Fruit fly (Drosophila melanogaster) whole organism, embryonic: Measurements from ENCODE around the gene CG42685.
A peak's percentile ranks its signal among the peaks of the same experiment; 100 is the strongest.

Experiments
- Abd-B ChIP-seq: fragments of 200-800 bp; sonication (Bioruptor generic); optimal IDR thresholded peaks from 2 replicates; lab custom pipeline; 2018; ENCODE audit warnings: missing biosample characterization, mild to moderate bottlenecking, missing genetic modification characterization, moderate library complexity
- Aef1 ChIP-seq: fragments of 200-800 bp; sonication (Bioruptor generic); IDR thresholded peaks from 3 replicates; pipeline ENCODE4 v1.3.6; 2022; ENCODE audit warnings: missing biosample characterization, missing genetic modification characterization
- Atf-2 ChIP-seq: fragments of 200-800 bp; sonication (Bioruptor generic); optimal IDR thresholded peaks from 2 replicates; lab custom pipeline; 2016; ENCODE audit warnings: missing biosample characterization, missing genetic modification characterization
- C15 ChIP-seq: fragments of 200-800 bp; sonication (Bioruptor generic); IDR thresholded peaks from 3 replicates; pipeline ENCODE4 v1.3.6; 2022; ENCODE audit warnings: missing biosample characterization, missing genetic modification characterization
- CG10274 ChIP-seq: fragments of 200-800 bp; sonication (Bioruptor generic); optimal IDR thresholded peaks from 3 replicates; lab custom pipeline; 2017; ENCODE audit warnings: missing biosample characterization, mild to moderate bottlenecking, missing genetic modification characterization
- CG11093 ChIP-seq: fragments of 200-800 bp; sonication (Bioruptor generic); IDR thresholded peaks from 3 replicates; pipeline ENCODE4 v1.3.6; 2022; ENCODE audit warnings: missing biosample characterization, missing genetic modification characterization
- CG1233 ChIP-seq: fragments of 200-800 bp; sonication (Bioruptor generic); optimal IDR thresholded peaks from 4 replicates; lab custom pipeline; 2018; ENCODE audit warnings: missing biosample characterization, mild to moderate bottlenecking, missing genetic modification characterization
- CG12659 ChIP-seq: fragments of 200-800 bp; sonication (Bioruptor generic); optimal IDR thresholded peaks from 3 replicates; lab custom pipeline; 2017; ENCODE audit warnings: mild to moderate bottlenecking, missing biosample characterization, missing genetic modification reagents, missing genetic modification characterization
- CG13287 ChIP-seq: fragments of 200-800 bp; sonication (Bioruptor generic); IDR thresholded peaks from 2 replicates; pipeline ENCODE4 v1.3.6; 2022; ENCODE audit warnings: missing biosample characterization, missing genetic modification characterization; ENCODE audit not compliant: partially characterized antibody
- CG14965 ChIP-seq: fragments of 200-800 bp; sonication (Bioruptor generic); optimal IDR thresholded peaks from 2 replicates; lab custom pipeline; 2016; ENCODE audit warnings: missing biosample characterization, missing genetic modification characterization, borderline replicate concordance
- CG15601 ChIP-seq: fragments of 200-800 bp; sonication (Bioruptor generic); optimal IDR thresholded peaks from 3 replicates; lab custom pipeline; 2019; ENCODE audit warnings: missing biosample characterization, mild to moderate bottlenecking, missing genetic modification characterization, moderate library complexity
- CG17385 ChIP-seq: fragments of 200-800 bp; sonication (Bioruptor generic); optimal IDR thresholded peaks from 3 replicates; lab custom pipeline; 2018; ENCODE audit warnings: missing biosample characterization, mild to moderate bottlenecking, missing genetic modification characterization
- CG31365 ChIP-seq: fragments of 200-800 bp; sonication (Bioruptor generic); optimal IDR thresholded peaks from 2 replicates; lab custom pipeline; 2018; ENCODE audit warnings: missing biosample characterization, mild to moderate bottlenecking, missing genetic modification characterization
- CG33557 ChIP-seq: fragments of 200-800 bp; sonication (Bioruptor generic); optimal IDR thresholded peaks from 2 replicates; lab custom pipeline; 2019; ENCODE audit warnings: missing biosample characterization, mild to moderate bottlenecking, missing genetic modification characterization, moderate library complexity
- CG42726 ChIP-seq: fragments of 200-800 bp; sonication (Bioruptor generic); IDR thresholded peaks from 2 replicates; pipeline ENCODE4 v1.3.6; 2022; ENCODE audit warnings: missing biosample characterization, missing genetic modification characterization; ENCODE audit not compliant: partially characterized antibody
- CG4617 ChIP-seq: fragments of 200-800 bp; sonication (Bioruptor generic); optimal IDR thresholded peaks from 3 replicates; lab custom pipeline; 2016; ENCODE audit warnings: missing biosample characterization, missing genetic modification characterization, borderline replicate concordance
- CG5245 ChIP-seq: fragments of 200-800 bp; sonication (Bioruptor generic); optimal IDR thresholded peaks from 3 replicates; lab custom pipeline; 2016; ENCODE audit warnings: missing biosample characterization, missing genetic modification characterization
- CG6683 ChIP-seq: fragments of 200-800 bp; sonication (Bioruptor generic); optimal IDR thresholded peaks from 2 replicates; lab custom pipeline; 2017; ENCODE audit warnings: missing biosample characterization, mild to moderate bottlenecking, missing genetic modification characterization, missing genetic modification reagents
- CG7786 ChIP-seq: fragments of 200-800 bp; sonication (Bioruptor generic); optimal IDR thresholded peaks from 2 replicates; lab custom pipeline; 2016; ENCODE audit warnings: missing biosample characterization, missing genetic modification characterization
- CG9932 ChIP-seq: fragments of 200-800 bp; sonication (Bioruptor generic); IDR thresholded peaks from 2 replicates; pipeline ENCODE4 v1.3.6; 2022; ENCODE audit warnings: missing biosample characterization, missing genetic modification characterization
- Camta ChIP-seq: fragments of 200-800 bp; sonication (Bioruptor generic); optimal IDR thresholded peaks from 2 replicates; lab custom pipeline; 2016; ENCODE audit warnings: missing biosample characterization, missing genetic modification characterization
- Eip74EF ChIP-seq, 2 experiments: fragments of 200-800 bp in 1 of 2; fragments of >200 bp in 1 of 2; sonication (Bioruptor generic) in 1 of 2; optimal IDR thresholded peaks; 2 replicates each; lab custom pipeline; 2017 to 2019; ENCODE audit warnings: missing biosample characterization in 2 of 2, missing genetic modification characterization in 2 of 2, mild to moderate bottlenecking in 1 of 2, moderate library complexity in 1 of 2
- Gug ChIP-seq: fragments of 200-800 bp; sonication (Bioruptor generic); IDR thresholded peaks from 4 replicates; pipeline ENCODE4 v1.3.6; 2022; ENCODE audit warnings: missing biosample characterization, missing genetic modification characterization
- Jarid2 ChIP-seq: fragments of 200-800 bp; sonication (Bioruptor generic); optimal IDR thresholded peaks from 3 replicates; lab custom pipeline; 2017; ENCODE audit warnings: mild to moderate bottlenecking, missing biosample characterization, missing genetic modification reagents, missing genetic modification characterization
- Lhr ChIP-seq: fragments of 200-800 bp; sonication (Bioruptor generic); optimal IDR thresholded peaks from 3 replicates; lab custom pipeline; 2017; ENCODE audit warnings: mild to moderate bottlenecking, missing biosample characterization, missing genetic modification reagents, missing genetic modification characterization
- NC2β ChIP-seq: fragments of 200-800 bp; sonication (Bioruptor generic); optimal IDR thresholded peaks from 2 replicates; lab custom pipeline; 2016; ENCODE audit warnings: missing biosample characterization, missing genetic modification characterization
- NK7.1 ChIP-seq: fragments of 200-800 bp; sonication (Bioruptor generic); optimal IDR thresholded peaks from 3 replicates; lab custom pipeline; 2016; ENCODE audit warnings: missing biosample characterization, missing genetic modification characterization
- Poxn ChIP-seq: fragments of 200-800 bp; sonication (Bioruptor generic); IDR thresholded peaks from 2 replicates; pipeline ENCODE4 v1.3.6; 2022; ENCODE audit warnings: missing biosample characterization, missing genetic modification characterization
- Six4 ChIP-seq: fragments of 200-800 bp; sonication (Bioruptor generic); optimal IDR thresholded peaks from 2 replicates; lab custom pipeline; 2016; ENCODE audit warnings: missing biosample characterization, missing genetic modification characterization
- Sox100B ChIP-seq: fragments of 200-800 bp; sonication (Bioruptor generic); optimal IDR thresholded peaks from 3 replicates; lab custom pipeline; 2018; ENCODE audit warnings: missing biosample characterization, mild to moderate bottlenecking, missing genetic modification characterization
- Spps ChIP-seq: fragments of 200-800 bp; sonication (Bioruptor generic); optimal IDR thresholded peaks from 2 replicates; lab custom pipeline; 2018; ENCODE audit warnings: missing biosample characterization, mild to moderate bottlenecking, missing genetic modification characterization
- aop ChIP-seq: fragments of 200-800 bp; sonication (Bioruptor generic); IDR thresholded peaks from 2 replicates; pipeline ENCODE4 v1.3.6; 2022; ENCODE audit warnings: missing biosample characterization, missing genetic modification characterization
- ara ChIP-seq: fragments of 200-800 bp; sonication (Bioruptor generic); IDR thresholded peaks from 2 replicates; pipeline ENCODE4 v1.3.6; 2022; ENCODE audit warnings: missing biosample characterization, missing genetic modification characterization
- ase ChIP-seq: fragments of 200-800 bp; sonication (Bioruptor generic); IDR thresholded peaks from 3 replicates; pipeline ENCODE4 v1.3.6; 2022; ENCODE audit warnings: missing biosample characterization, missing genetic modification characterization
- ato ChIP-seq: fragments of 200-800 bp; sonication (Bioruptor generic); IDR thresholded peaks from 2 replicates; pipeline ENCODE4 v1.3.6; 2022; ENCODE audit warnings: missing biosample characterization, missing genetic modification characterization; ENCODE audit not compliant: partially characterized antibody
- chm ChIP-seq: fragments of 200-800 bp; sonication (Bioruptor generic); IDR thresholded peaks from 2 replicates; pipeline ENCODE4 v1.3.6; 2022; ENCODE audit warnings: missing biosample characterization, missing genetic modification characterization
- eve ChIP-seq, 2 experiments: fragments of >200 bp; optimal IDR thresholded peaks; 2 replicates each; lab custom pipeline; 2017; ENCODE audit warnings: missing biosample characterization in 2 of 2, missing genetic modification characterization in 2 of 2
- gcm2 ChIP-seq: fragments of 200-800 bp; sonication (Bioruptor generic); optimal IDR thresholded peaks from 2 replicates; lab custom pipeline; 2016; ENCODE audit warnings: missing biosample characterization, missing genetic modification characterization
- ind ChIP-seq: fragments of 200-800 bp; sonication (Bioruptor generic); optimal IDR thresholded peaks from 3 replicates; lab custom pipeline; 2016; ENCODE audit warnings: missing biosample characterization, missing genetic modification characterization
- inv ChIP-seq: fragments of 200-800 bp; sonication (Bioruptor generic); IDR thresholded peaks from 2 replicates; pipeline ENCODE4 v1.3.6; 2022; ENCODE audit warnings: missing biosample characterization, missing genetic modification characterization; ENCODE audit not compliant: partially characterized antibody
- kni ChIP-seq: fragments of 200-800 bp; sonication (Bioruptor generic); optimal IDR thresholded peaks from 3 replicates; lab custom pipeline; 2017; ENCODE audit warnings: mild to moderate bottlenecking, missing biosample characterization, missing genetic modification reagents, missing genetic modification characterization
- odd ChIP-seq: fragments of 200-800 bp; sonication (Bioruptor generic); optimal IDR thresholded peaks from 2 replicates; lab custom pipeline; 2017; ENCODE audit warnings: missing biosample characterization, mild to moderate bottlenecking, missing genetic modification characterization
- phol ChIP-seq: fragments of 200-800 bp; sonication (Bioruptor generic); optimal IDR thresholded peaks from 3 replicates; lab custom pipeline; 2018; ENCODE audit warnings: missing biosample characterization, mild to moderate bottlenecking, missing genetic modification characterization, moderate library complexity
- pros ChIP-seq: fragments of 200-800 bp; sonication (Bioruptor generic); optimal IDR thresholded peaks from 3 replicates; lab custom pipeline; 2019; ENCODE audit warnings: missing biosample characterization, mild to moderate bottlenecking, missing genetic modification characterization, moderate library complexity
- psq ChIP-seq: fragments of 200-800 bp; sonication (Bioruptor generic); optimal IDR thresholded peaks from 2 replicates; lab custom pipeline; 2017; ENCODE audit warnings: missing biosample characterization, missing genetic modification characterization
- salm ChIP-seq: fragments of 200-800 bp; sonication (Bioruptor generic); optimal IDR thresholded peaks from 2 replicates; lab custom pipeline; 2018; ENCODE audit warnings: missing biosample characterization, mild to moderate bottlenecking, missing genetic modification characterization
- sr ChIP-seq: fragments of 200-800 bp; sonication (Bioruptor generic); IDR thresholded peaks from 3 replicates; pipeline ENCODE4 v1.3.6; 2022; ENCODE audit warnings: missing biosample characterization, missing genetic modification characterization
- trh ChIP-seq: fragments of 200-800 bp; sonication (Bioruptor generic); optimal IDR thresholded peaks from 2 replicates; lab custom pipeline; 2016; ENCODE audit warnings: missing biosample characterization, missing genetic modification characterization
- unc-4 ChIP-seq: fragments of 200-800 bp; sonication (Bioruptor generic); IDR thresholded peaks from 2 replicates; pipeline ENCODE4 v1.3.6; 2022; ENCODE audit warnings: missing biosample characterization, missing genetic modification characterization; ENCODE audit not compliant: partially characterized antibody
- zf30C ChIP-seq: fragments of 200-800 bp; sonication (Bioruptor generic); optimal IDR thresholded peaks from 3 replicates; lab custom pipeline; 2018; ENCODE audit warnings: missing biosample characterization, mild to moderate bottlenecking, missing genetic modification characterization

The CG42685 gene

dm6 chr2L:14706194-14706593 is 23.8 kb downstream of the CG42685 start (continued):
- no peak for TF ChIP-seq odd (GFP tag; lab: Kevin White, UChicago)
- no peak for TF ChIP-seq psq (GFP tag; lab: Kevin White, UChicago)
- TF ChIP-seq ato (GFP tag; lab: Robert Waterston, UW) = peak; percentile 53; the same call in 1 of the 2 replicates
- TF ChIP-seq NK7.1 = peak; percentile 59
- TF ChIP-seq kni (GFP tag; lab: Kevin White, UChicago) = peak; percentile 2
- no peak for TF ChIP-seq CG6683 (GFP tag; lab: Kevin White, UChicago)
- peak; percentile 55 for TF ChIP-seq phol
- no peak; the same call in 1 of the 2 replicates for TF ChIP-seq inv (GFP tag; lab: Robert Waterston, UW)
- peak; percentile 16 for TF ChIP-seq Spps (tag; lab: Kevin White, UChicago)
- peak; percentile 90 for TF ChIP-seq Lhr (GFP tag; lab: Kevin White, UChicago)
- no peak for TF ChIP-seq Poxn (GFP tag; lab: Robert Waterston, UW)
- TF ChIP-seq CG7786 = peak; percentile 36
- TF ChIP-seq ara (GFP tag; lab: Robert Waterston, UW) = peak; percentile 66
- no peak for TF ChIP-seq C15
- TF ChIP-seq aop (GFP tag; lab: Robert Waterston, UW) = no peak
- no peak for TF ChIP-seq CG42726 (GFP tag; lab: Robert Waterston, UW)
- TF ChIP-seq CG33557 (GFP tag; lab: Kevin White, UChicago) = no peak
- no peak for TF ChIP-seq pros (GFP tag; lab: Kevin White, UChicago)
- no peak for TF ChIP-seq unc-4 (GFP tag; lab: Robert Waterston, UW)
- peak; percentile 51 for TF ChIP-seq Six4
- TF ChIP-seq chm (GFP tag; lab: Robert Waterston, UW) = no peak
- peak; percentile 43; the same call in 1 of the 3 replicates for TF ChIP-seq sr (GFP tag; lab: Robert Waterston, UW)
- peak; percentile 77 for TF ChIP-seq CG1233 (GFP tag; lab: Kevin White, UChicago)
- TF ChIP-seq CG14965 = peak; percentile 67
- TF ChIP-seq gcm2 (GFP tag; lab: Kevin White, UChicago) = peak; percentile 28
- TF ChIP-seq trh (GFP tag; lab: Kevin White, UChicago) = peak; percentile 32
- peak; percentile 79 for TF ChIP-seq CG9932 (GFP tag; lab: Robert Waterston, UW)
- TF ChIP-seq salm (tag; lab: Kevin White, UChicago) = no peak
- TF ChIP-seq zf30C (GFP tag; lab: Kevin White, UChicago) = no peak
- peak; percentile 79; the same call in 2 of the 3 replicates for TF ChIP-seq ase (GFP tag; lab: Robert Waterston, UW)
- TF ChIP-seq Gug (GFP tag; lab: Robert Waterston, UW) = peak; percentile 63; the same call in 3 of the 4 replicates
- peak; percentile 85 for TF ChIP-seq Camta (GFP tag; lab: Kevin White, UChicago)
- TF ChIP-seq CG13287 (GFP tag; lab: Robert Waterston, UW) = peak; percentile 7; the same call in 1 of the 2 replicates
- TF ChIP-seq CG17385 = no peak
- peak; percentile 42 for TF ChIP-seq Abd-B (GFP tag; lab: Kevin White, UChicago)
- TF ChIP-seq ind (GFP tag; lab: Kevin White, UChicago) = peak; percentile 74
- no peak for TF ChIP-seq eve (GFP tag; optimal IDR thresholded peaks at IDR 0.05; lab: Kevin White, UChicago)
- peak; percentile 38 for TF ChIP-seq CG4617
- peak; percentile 62 for TF ChIP-seq CG15601 (tag; lab: Kevin White, UChicago)
- peak; percentile 33 for TF ChIP-seq CG12659 (GFP tag; lab: Kevin White, UChicago)
- TF ChIP-seq CG5245 (GFP tag; lab: Kevin White, UChicago) = peak; percentile 94
- no peak for TF ChIP-seq CG10274 (GFP tag; lab: Kevin White, UChicago)
- TF ChIP-seq Jarid2 = peak; percentile 39
- no peak for TF ChIP-seq Eip74EF (GFP tag; optimal IDR thresholded peaks at IDR 0.05; lab: Kevin White, UChicago)
- TF ChIP-seq Sox100B (GFP tag; lab: Kevin White, UChicago) = no peak
- peak; percentile 84 for TF ChIP-seq Atf-2 (GFP tag; lab: Kevin White, UChicago)
- peak; percentile 66 for TF ChIP-seq CG31365
- TF ChIP-seq Aef1 (GFP tag; lab: Robert Waterston, UW) = peak; percentile 63; the same call in 2 of the 3 replicates
- peak; percentile 33; the same call in 1 of the 3 replicates for TF ChIP-seq CG11093 (GFP tag; lab: Robert Waterston, UW)
- TF ChIP-seq NC2β (GFP tag; lab: Kevin White, UChicago) = peak; percentile 75
